Fruit fly (Drosophila melanogaster) Kc167 (cell line): ENCODE data around the gene Gr64a.

Source experiments
- Myc ChIP-seq: fragments of >200 bp; optimal IDR thresholded peaks from 2 replicates; lab custom pipeline; 2017; ENCODE audit warnings: missing external identifiers
- h ChIP-seq: fragments of >200 bp; optimal IDR thresholded peaks from 3 replicates; lab custom pipeline; 2018; ENCODE audit warnings: missing external identifiers
- insv ChIP-seq: fragments of >200 bp; optimal IDR thresholded peaks from 3 replicates; lab custom pipeline; 2018; ENCODE audit warnings: missing external identifiers
- psq ChIP-seq: fragments of >200 bp; optimal IDR thresholded peaks from 2 replicates; lab custom pipeline; 2017; ENCODE audit warnings: missing external identifiers
- ttk ChIP-seq: sonication (Bioruptor generic); optimal IDR thresholded peaks from 2 replicates; lab custom pipeline; 2017; ENCODE audit warnings: missing external identifiers

- TF ChIP-seq Myc (lab: Kevin White, UChicago), result no peak
- TF ChIP-seq psq (lab: Kevin White, UChicago), result no peak
- no peak for TF ChIP-seq insv (lab: Kevin White, UChicago)
- TF ChIP-seq h (lab: Kevin White, UChicago), result no peak
- no peak for TF ChIP-seq ttk (lab: Kevin White, UChicago)
Measured at dm6 chr3L:4044497-4044896, 17.9 kb downstream of the Gr64a start.
